Fruit fly (Drosophila melanogaster): Measurements from ENCODE around the gene Gr77a.
A peak's percentile ranks its signal among the peaks of the same experiment; 100 is the strongest.

The Gr77a gene

dm6 chr3L:20769350-20769749, 30.1 kb upstream of the Gr77a start, which contains the start of the genes CG4074 and CG4186:
Gene CG4074 (minus strand): TSS chr3L:20769500.
Gene CG4186 (plus strand): TSS chr3L:20769586.
- no peak for TF ChIP-seq tj (GFP tag; optimal IDR thresholded peaks at IDR 0.05)
- peak; percentile 18 for TF ChIP-seq Mnt (GFP tag; optimal IDR thresholded peaks at IDR 0.05)
- no peak for TF ChIP-seq Hr96 (GFP tag; optimal IDR thresholded peaks at IDR 0.05)
- TF ChIP-seq bab1 (GFP tag; optimal IDR thresholded peaks at IDR 0.05): peak; percentile 17
- peak; percentile 17 for TF ChIP-seq CG11617 (GFP tag; optimal IDR thresholded peaks at IDR 0.05)
- peak; percentile 66 for TF ChIP-seq kay (GFP tag; ENCODE audit: borderline replicate concordance)

dm6 chr3L:20767227-20767626, 28.0 kb upstream of the Gr77a start:
- no peak for TF ChIP-seq CG14711 (tag; optimal IDR thresholded peaks at IDR 0.05)
- TF ChIP-seq CG7101 (tag; optimal IDR thresholded peaks at IDR 0.05): no peak
- TF ChIP-seq ovo (GFP tag; optimal IDR thresholded peaks at IDR 0.05): no peak
- TF ChIP-seq tj (GFP tag; optimal IDR thresholded peaks at IDR 0.05): no peak
- TF ChIP-seq CG12768 (GFP tag; optimal IDR thresholded peaks at IDR 0.05): no peak
- no peak for TF ChIP-seq CG7045 (GFP tag; optimal IDR thresholded peaks at IDR 0.05)
- TF ChIP-seq CG5204 (GFP tag; optimal IDR thresholded peaks at IDR 0.05): no peak
- TF ChIP-seq CG1620 (GFP tag; optimal IDR thresholded peaks at IDR 0.05): no peak
- no peak for TF ChIP-seq kay (GFP tag; ENCODE audit: borderline replicate concordance)

- TF ChIP-seq tj (GFP tag; optimal IDR thresholded peaks at IDR 0.05) (peak; percentile 78), CG33017 (tag; optimal IDR thresholded peaks at IDR 0.05) (no peak), cnc (optimal IDR thresholded peaks at IDR 0.05) (no peak), pad (GFP tag; optimal IDR thresholded peaks at IDR 0.05) (no peak)
Observed at dm6 chr3L:20761482-20761881, 22.3 kb upstream of the Gr77a start.

- TF ChIP-seq CG7101 (tag; optimal IDR thresholded peaks at IDR 0.05) (no peak), toe (GFP tag; optimal IDR thresholded peaks at IDR 0.05) (no peak), cic (GFP tag; optimal IDR thresholded peaks at IDR 0.05) (no peak), bab1 (GFP tag; optimal IDR thresholded peaks at IDR 0.05) (no peak), CG12768 (GFP tag; optimal IDR thresholded peaks at IDR 0.05) (no peak), CG7045 (GFP tag; optimal IDR thresholded peaks at IDR 0.05) (no peak), CG11617 (GFP tag; optimal IDR thresholded peaks at IDR 0.05) (no peak), CG33017 (tag; optimal IDR thresholded peaks at IDR 0.05) (no peak), CG14711 (tag; optimal IDR thresholded peaks at IDR 0.05) (no peak), Mnt (GFP tag; optimal IDR thresholded peaks at IDR 0.05) (no peak), CG1620 (GFP tag; optimal IDR thresholded peaks at IDR 0.05) (no peak), CG5204 (GFP tag; optimal IDR thresholded peaks at IDR 0.05) (no peak), cnc (optimal IDR thresholded peaks at IDR 0.05) (no peak), kay (GFP tag; ENCODE audit: borderline replicate concordance) (no peak), pad (GFP tag; optimal IDR thresholded peaks at IDR 0.05) (no peak), ovo (GFP tag; optimal IDR thresholded peaks at IDR 0.05) (no peak), tj (GFP tag; optimal IDR thresholded peaks at IDR 0.05) (no peak), Hr96 (GFP tag; optimal IDR thresholded peaks at IDR 0.05) (no peak), Clk (GFP tag; optimal IDR thresholded peaks at IDR 0.05) (no peak), Crg-1 (GFP tag; optimal IDR thresholded peaks at IDR 0.05) (no peak)
Observed at dm6 chr3L:20758583-20758982, 19.4 kb upstream of the Gr77a start, which contains the start of gene CG43251. Gene CG43251 (plus strand): TSS chr3L:20758883.

dm6 chr3L:20755585-20755984, 16.4 kb upstream of the Gr77a start, which contains the start of gene CG33912:
Gene CG33912 (minus strand): TSS chr3L:20755685.
- TF ChIP-seq CG33017 (tag; optimal IDR thresholded peaks at IDR 0.05): no peak
- no peak for TF ChIP-seq Clk (GFP tag; optimal IDR thresholded peaks at IDR 0.05)
- no peak for TF ChIP-seq cic (GFP tag; optimal IDR thresholded peaks at IDR 0.05)
- TF ChIP-seq CG1620 (GFP tag; optimal IDR thresholded peaks at IDR 0.05): no peak
- TF ChIP-seq cnc (optimal IDR thresholded peaks at IDR 0.05): no peak
- TF ChIP-seq CG14711 (tag; optimal IDR thresholded peaks at IDR 0.05): no peak
- no peak for TF ChIP-seq tj (GFP tag; optimal IDR thresholded peaks at IDR 0.05)
- no peak for TF ChIP-seq CG7045 (GFP tag; optimal IDR thresholded peaks at IDR 0.05)

- no peak for TF ChIP-seq bab1 (GFP tag; optimal IDR thresholded peaks at IDR 0.05)
- no peak for TF ChIP-seq CG33017 (tag; optimal IDR thresholded peaks at IDR 0.05)
- TF ChIP-seq CG7101 (tag; optimal IDR thresholded peaks at IDR 0.05): no peak
- no peak for TF ChIP-seq Mnt (GFP tag; optimal IDR thresholded peaks at IDR 0.05)
- no peak for TF ChIP-seq pad (GFP tag; optimal IDR thresholded peaks at IDR 0.05)
- TF ChIP-seq Hr96 (GFP tag; optimal IDR thresholded peaks at IDR 0.05): no peak
- no peak for TF ChIP-seq CG12768 (GFP tag; optimal IDR thresholded peaks at IDR 0.05)
- TF ChIP-seq toe (GFP tag; optimal IDR thresholded peaks at IDR 0.05): no peak
- TF ChIP-seq Crg-1 (GFP tag; optimal IDR thresholded peaks at IDR 0.05): no peak
- TF ChIP-seq kay (GFP tag; ENCODE audit: borderline replicate concordance): no peak
- no peak for TF ChIP-seq CG1620 (GFP tag; optimal IDR thresholded peaks at IDR 0.05)
- no peak for TF ChIP-seq tj (GFP tag; optimal IDR thresholded peaks at IDR 0.05)
- TF ChIP-seq CG5204 (GFP tag; optimal IDR thresholded peaks at IDR 0.05): no peak
- TF ChIP-seq ovo (GFP tag; optimal IDR thresholded peaks at IDR 0.05): no peak
- TF ChIP-seq CG14711 (tag; optimal IDR thresholded peaks at IDR 0.05): no peak
- TF ChIP-seq Clk (GFP tag; optimal IDR thresholded peaks at IDR 0.05): no peak
- no peak for TF ChIP-seq cic (GFP tag; optimal IDR thresholded peaks at IDR 0.05)
Observed at dm6 chr3L:20752964-20753363, 13.7 kb upstream of the Gr77a start.

- TF ChIP-seq pad (GFP tag; optimal IDR thresholded peaks at IDR 0.05) (no peak), CG5204 (GFP tag; optimal IDR thresholded peaks at IDR 0.05) (no peak), CG7045 (GFP tag; optimal IDR thresholded peaks at IDR 0.05) (no peak), cnc (optimal IDR thresholded peaks at IDR 0.05) (no peak), Crg-1 (GFP tag; optimal IDR thresholded peaks at IDR 0.05) (no peak), toe (GFP tag; optimal IDR thresholded peaks at IDR 0.05) (no peak), bab1 (GFP tag; optimal IDR thresholded peaks at IDR 0.05) (no peak), CG33017 (tag; optimal IDR thresholded peaks at IDR 0.05) (no peak), cic (GFP tag; optimal IDR thresholded peaks at IDR 0.05) (no peak), CG14711 (tag; optimal IDR thresholded peaks at IDR 0.05) (no peak), ovo (GFP tag; optimal IDR thresholded peaks at IDR 0.05) (no peak), tj (GFP tag; optimal IDR thresholded peaks at IDR 0.05) (no peak), CG11617 (GFP tag; optimal IDR thresholded peaks at IDR 0.05) (no peak), Clk (GFP tag; optimal IDR thresholded peaks at IDR 0.05) (no peak)
Observed at dm6 chr3L:20750391-20750790, 11.2 kb upstream of the Gr77a start.

Data from whole organism, adult.